Worm (Caenorhabditis elegans): ENCODE measurements around the gene M01F1.9.

The M01F1.9 gene

DNA sequence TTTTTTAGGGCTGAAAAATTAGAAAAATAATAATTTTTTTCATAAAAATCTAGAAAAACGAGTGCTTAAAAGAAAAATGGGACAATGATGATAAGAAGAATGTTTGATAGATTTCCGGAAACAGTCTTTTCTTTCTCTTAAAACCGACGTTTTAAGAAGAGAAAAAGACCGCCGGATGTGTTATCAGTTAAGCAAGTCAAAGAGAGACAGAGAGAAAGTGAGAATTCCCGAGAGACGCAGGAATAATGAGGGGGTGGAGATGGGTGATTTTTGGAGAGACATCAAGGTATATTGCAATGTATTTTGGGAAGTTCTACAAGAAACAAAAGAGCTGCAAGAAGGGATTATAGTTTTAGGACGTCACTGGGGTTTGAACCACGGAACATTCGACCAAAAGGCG is 23.4 kb downstream of the M01F1.9 start, which contains the start of gene C34C12.9:
C34C12.9 (minus strand) TSS at position 16 of the 400 bp plus-strand sequence.
- peak; percentile 35 for TF ChIP-seq nhr-28 (tag; optimal IDR thresholded peaks at IDR 0.05)
- no peak for TF ChIP-seq unc-39 (tag; optimal IDR thresholded peaks at IDR 0.05)
- no peak for TF ChIP-seq Y48G9A.11 (GFP tag; IDR thresholded peaks at IDR 0.05)
- TF ChIP-seq zip-11 (GFP tag; IDR thresholded peaks at IDR 0.05), result no peak
- TF ChIP-seq dve-1 (tag; optimal IDR thresholded peaks at IDR 0.05; ENCODE audit: insufficient read depth), result peak; percentile 17
- no peak for TF ChIP-seq F10B5.3 (tag; optimal IDR thresholded peaks at IDR 0.05)
- TF ChIP-seq lin-1 (GFP tag; IDR thresholded peaks at IDR 0.05), result peak; percentile 93
- no peak for TF ChIP-seq Y75B8A.6 (GFP tag; IDR thresholded peaks at IDR 0.05)
- no peak for TF ChIP-seq php-3 (GFP tag; IDR thresholded peaks at IDR 0.05)
- TF ChIP-seq rbr-2 (tag; optimal IDR thresholded peaks at IDR 0.05), result no peak
- no peak for TF ChIP-seq dpl-1 (GFP tag; optimal IDR thresholded peaks at IDR 0.05)
- peak; percentile 66 for TF ChIP-seq dmd-6 (GFP tag; IDR thresholded peaks at IDR 0.05)
- peak; percentile 16 for TF ChIP-seq hlh-11 (tag; optimal IDR thresholded peaks at IDR 0.05)
- no peak for TF ChIP-seq ztf-11 (tag; optimal IDR thresholded peaks at IDR 0.05)
- no peak for TF ChIP-seq tag-97 (GFP tag; IDR thresholded peaks at IDR 0.05)
- TF ChIP-seq egl-27 (tag; optimal IDR thresholded peaks at IDR 0.05), result no peak
- TF ChIP-seq egl-43 (GFP tag; IDR thresholded peaks at IDR 0.05), result no peak
- no peak for TF ChIP-seq daf-16 (GFP tag; optimal IDR thresholded peaks at IDR 0.05)
- peak; percentile 10 for TF ChIP-seq daf-16 (tag; optimal IDR thresholded peaks at IDR 0.05)
- no peak for TF ChIP-seq ceh-44 (GFP tag; IDR thresholded peaks at IDR 0.05)
- no peak for TF ChIP-seq ceh-32 (tag; optimal IDR thresholded peaks at IDR 0.05; ENCODE audit: poor library complexity)
- TF ChIP-seq Y105C5A.15 (GFP tag; IDR thresholded peaks at IDR 0.05), result no peak
- TF ChIP-seq attf-4 (tag; optimal IDR thresholded peaks at IDR 0.05), result no peak
- TF ChIP-seq spr-3 (GFP tag; optimal IDR thresholded peaks at IDR 0.05), result no peak
- TF ChIP-seq ZK337.2 (GFP tag; IDR thresholded peaks at IDR 0.05), result no peak
- TF ChIP-seq spr-1 (tag; optimal IDR thresholded peaks at IDR 0.05), result no peak
- no peak for TF ChIP-seq duxl-1 (tag; optimal IDR thresholded peaks at IDR 0.05; ENCODE audit: poor library complexity)
- TF ChIP-seq pha-4 (GFP tag; IDR thresholded peaks at IDR 0.05), result no peak
- no peak for TF ChIP-seq pha-4 (tag; optimal IDR thresholded peaks at IDR 0.05)
- no peak for TF ChIP-seq daf-19 (GFP tag; conservative IDR thresholded peaks at IDR 0.05)
- no peak for TF ChIP-seq mep-1 (tag; optimal IDR thresholded peaks at IDR 0.05)
- no peak for TF ChIP-seq ama-1 (optimal IDR thresholded peaks at IDR 0.05)
- TF ChIP-seq jun-1 (tag; optimal IDR thresholded peaks at IDR 0.05), result no peak
- no peak for TF ChIP-seq nhr-77 (tag; optimal IDR thresholded peaks at IDR 0.05)
- TF ChIP-seq gei-8 (GFP tag; optimal IDR thresholded peaks at IDR 0.05), result no peak
- no peak for TF ChIP-seq daf-8 (GFP tag; IDR thresholded peaks at IDR 0.05)
- TF ChIP-seq ceh-62 (tag; optimal IDR thresholded peaks at IDR 0.05), result no peak
- no peak for TF ChIP-seq mes-2 (tag; optimal IDR thresholded peaks at IDR 0.05; ENCODE audit: poor library complexity, severe bottlenecking)
- no peak for TF ChIP-seq nhr-41 (GFP tag; IDR thresholded peaks at IDR 0.05)
- no peak for TF ChIP-seq hif-1 (tag; optimal IDR thresholded peaks at IDR 0.05)
- no peak for TF ChIP-seq dmd-8 (GFP tag; IDR thresholded peaks at IDR 0.05)
- TF ChIP-seq lin-38 (GFP tag; IDR thresholded peaks at IDR 0.05), result no peak
- TF ChIP-seq lin-13 (GFP tag; optimal IDR thresholded peaks at IDR 0.05), result no peak
- TF ChIP-seq madf-9 (GFP tag; conservative IDR thresholded peaks at IDR 0.05), result no peak
- no peak for TF ChIP-seq nhr-237 (tag; optimal IDR thresholded peaks at IDR 0.05)
- no peak for TF ChIP-seq lsy-2 (tag; optimal IDR thresholded peaks at IDR 0.05)
- TF ChIP-seq zip-2 (tag; optimal IDR thresholded peaks at IDR 0.05), result no peak
- TF ChIP-seq T26A8.4 (GFP tag; IDR thresholded peaks at IDR 0.05), result no peak
- TF ChIP-seq aha-1 (tag), result peak; percentile 39

All from whole organism, L4 larva.